Worm (Caenorhabditis elegans) whole organism, L4 larva: Measurements from ENCODE around the gene swm-1.

Source experiments
- ces-1 ChIP-seq: fragments of 150-350 bp; sonication (generic microtip); optimal IDR thresholded peaks from 4 replicates; lab custom pipeline; 2014; ENCODE audit warnings: missing biosample characterization, missing genetic modification reagents, missing genetic modification characterization
- fkh-10 ChIP-seq: fragments of 150-350 bp; optimal IDR thresholded peaks from 2 replicates; lab custom pipeline; 2014; ENCODE audit warnings: missing biosample characterization, missing genetic modification reagents, missing genetic modification characterization
- lin-13 ChIP-seq: fragments of 150-350 bp; optimal IDR thresholded peaks from 2 replicates; lab custom pipeline; 2014; ENCODE audit warnings: missing biosample characterization, missing genetic modification reagents, missing genetic modification characterization
- nhr-237 ChIP-seq: sonication (generic microtip); optimal IDR thresholded peaks from 2 replicates; lab custom pipeline; 2017; ENCODE audit warnings: missing biosample characterization, missing genetic modification characterization
- saeg-2 ChIP-seq: fragments of 200-800 bp; sonication (Bioruptor generic); IDR thresholded peaks from 2 replicates; pipeline ENCODE4 v1.3.6; 2022; ENCODE audit warnings: missing genetic modification reagents, missing genetic modification characterization, missing compliant biosample characterization

DNA sequence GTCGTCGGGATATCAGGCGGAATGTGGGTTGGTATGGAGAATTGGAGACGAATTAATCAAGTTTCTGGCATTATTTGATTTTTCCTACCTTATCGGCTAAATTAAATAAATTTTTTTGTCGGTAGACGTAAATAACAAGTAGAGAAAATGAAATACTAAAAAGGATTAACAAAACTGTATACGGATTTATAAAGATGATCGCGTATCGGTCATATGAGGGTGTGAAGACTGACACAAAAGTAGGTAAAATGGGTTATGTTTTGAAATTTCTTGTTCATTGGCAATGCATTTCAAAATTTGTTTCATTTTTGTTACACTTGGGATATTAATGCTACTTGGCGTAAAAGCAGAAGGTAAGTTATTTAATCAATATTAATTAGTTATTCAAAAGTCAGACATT is 4.8 kb upstream of the swm-1 start, which contains the start of the genes C25E10.16 and C25E10.13:
- TF ChIP-seq fkh-10 (GFP tag; lab: Kevin White, UChicago) (no peak), nhr-237 (no peak), saeg-2 (GFP tag; lab: Robert Waterston, UW) (no peak), ces-1 (no peak), lin-13 (GFP tag; lab: Kevin White, UChicago) (no peak)
